Worm (Caenorhabditis elegans) whole organism, L4 larva: ENCODE measurements around the gene M163.1.
A peak's percentile ranks its signal among the peaks of the same experiment; 100 is the strongest.

Source experiments
- D1046.2 ChIP-seq: fragments of 200-800 bp; sonication (Bioruptor generic); IDR thresholded peaks from 2 replicates; pipeline ENCODE4 v1.3.6; 2022; ENCODE audit warnings: missing genetic modification characterization, missing compliant biosample characterization
- F26F4.8 ChIP-seq: fragments of 200-800 bp; sonication (Bioruptor generic); conservative IDR thresholded peaks from 2 replicates; pipeline ENCODE4 v1.3.6; 2022; ENCODE audit warnings: missing genetic modification characterization, missing compliant biosample characterization
- Y5F2A.4 ChIP-seq: fragments of 200-800 bp; sonication (Bioruptor generic); optimal IDR thresholded peaks from 2 replicates; lab custom pipeline; 2018; ENCODE audit warnings: mild to moderate bottlenecking, missing genetic modification characterization, missing compliant biosample characterization
- ZK337.2 ChIP-seq: fragments of 200-800 bp; sonication (Bioruptor generic); IDR thresholded peaks from 2 replicates; pipeline ENCODE4 v1.3.6; 2022; ENCODE audit warnings: missing genetic modification reagents, missing genetic modification characterization, missing compliant biosample characterization
- ZK546.5 ChIP-seq, 2 experiments: sonication (generic microtip); optimal IDR thresholded peaks; 2 replicates each; lab custom pipeline; 2017; ENCODE audit warnings: missing biosample characterization in 2 of 2, missing genetic modification characterization in 2 of 2
- aha-1 ChIP-seq: fragments of 150-350 bp; peaks from one replicate; lab custom pipeline; 2014; ENCODE audit warnings: missing biosample characterization, missing genetic modification characterization
- attf-4 ChIP-seq: sonication (generic microtip); optimal IDR thresholded peaks from 3 replicates; lab custom pipeline; 2017; ENCODE audit warnings: missing biosample characterization, missing genetic modification characterization
- ceh-20 ChIP-seq: fragments of 200-800 bp; sonication (Bioruptor generic); IDR thresholded peaks from 2 replicates; pipeline ENCODE4 v1.3.6; 2022; ENCODE audit warnings: missing genetic modification reagents, missing genetic modification characterization, missing compliant biosample characterization
- ceh-62 ChIP-seq: sonication (generic microtip); optimal IDR thresholded peaks from 2 replicates; lab custom pipeline; 2017; ENCODE audit warnings: missing biosample characterization, missing genetic modification characterization
- cey-2 ChIP-seq: sonication (generic microtip); optimal IDR thresholded peaks from 3 replicates; lab custom pipeline; 2017; ENCODE audit warnings: missing genetic modification characterization, mild to moderate bottlenecking, missing compliant biosample characterization, antibody characterized with exemption, borderline replicate concordance; ENCODE audit not compliant: insufficient read depth
- ctbp-1 ChIP-seq: fragments of 200-800 bp; sonication (Bioruptor generic); IDR thresholded peaks from 2 replicates; pipeline ENCODE4 v1.3.6; 2022; ENCODE audit warnings: missing genetic modification reagents, missing genetic modification characterization, missing compliant biosample characterization
- daf-16 ChIP-seq, 3 experiments: sonication (generic microtip); optimal IDR thresholded peaks; 2 replicates each; lab custom pipeline; 2016 to 2017; ENCODE audit warnings: missing genetic modification characterization in 3 of 3, missing genetic modification reagents in 3 of 3, mild to moderate bottlenecking in 2 of 3, missing compliant biosample characterization in 2 of 3, missing biosample characterization in 1 of 3, moderate library complexity in 1 of 3
- dmd-6 ChIP-seq: fragments of 200-800 bp; sonication (Bioruptor generic); IDR thresholded peaks from 2 replicates; pipeline ENCODE4 v1.3.6; 2022; ENCODE audit warnings: missing genetic modification reagents, missing genetic modification characterization, missing compliant biosample characterization
- dve-1 ChIP-seq: sonication (generic microtip); optimal IDR thresholded peaks from 2 replicates; lab custom pipeline; 2017; ENCODE audit warnings: antibody characterized with exemption, mild to moderate bottlenecking, missing genetic modification characterization, missing compliant biosample characterization; ENCODE audit not compliant: insufficient read depth
- egl-43 ChIP-seq: fragments of 200-800 bp; sonication (Bioruptor generic); IDR thresholded peaks from 2 replicates; pipeline ENCODE4 v1.3.6; 2022; ENCODE audit warnings: missing genetic modification reagents, missing genetic modification characterization, missing compliant biosample characterization
- gei-8 ChIP-seq: fragments of 200-800 bp; sonication (Bioruptor generic); optimal IDR thresholded peaks from 2 replicates; lab custom pipeline; 2018; ENCODE audit warnings: mild to moderate bottlenecking, missing genetic modification characterization, missing compliant biosample characterization
- hif-1 ChIP-seq, 2 experiments: sonication (generic microtip); optimal IDR thresholded peaks; 2 replicates each; lab custom pipeline; 2016 to 2017; ENCODE audit warnings: missing compliant biosample characterization in 2 of 2, missing genetic modification characterization in 2 of 2, missing genetic modification reagents in 2 of 2, missing genotype in 2 of 2, mild to moderate bottlenecking in 1 of 2
- hlh-11 ChIP-seq: fragments of 200-800 bp; sonication (Bioruptor generic); optimal IDR thresholded peaks from 2 replicates; lab custom pipeline; 2018; ENCODE audit warnings: mild to moderate bottlenecking, missing genetic modification characterization, missing compliant biosample characterization
- hlh-30 ChIP-seq: sonication (generic microtip); optimal IDR thresholded peaks from 2 replicates; lab custom pipeline; 2017; ENCODE audit warnings: antibody characterized with exemption, mild to moderate bottlenecking, missing genetic modification characterization, missing compliant biosample characterization; ENCODE audit not compliant: insufficient read depth
- hmg-1.1 ChIP-seq: fragments of 200-800 bp; sonication (Bioruptor generic); IDR thresholded peaks from 2 replicates; pipeline ENCODE4 v1.3.6; 2022; ENCODE audit warnings: missing genetic modification reagents, missing genetic modification characterization, missing compliant biosample characterization
- lim-7 ChIP-seq: fragments of 200-800 bp; sonication (Bioruptor generic); IDR thresholded peaks from 2 replicates; pipeline ENCODE4 v1.3.6; 2022; ENCODE audit warnings: missing genetic modification characterization, missing compliant biosample characterization
- lin-15B ChIP-seq: fragments of 150-350 bp; sonication (generic microtip); optimal IDR thresholded peaks from 3 replicates; lab custom pipeline; 2014; ENCODE audit warnings: missing biosample characterization, missing genetic modification characterization
- mdl-1 ChIP-seq, 2 experiments: fragments of 150-350 bp in 1 of 2; sonication (generic microtip) in 1 of 2; optimal IDR thresholded peaks; 2 replicates each; lab custom pipeline; 2014 to 2017; ENCODE audit warnings: missing biosample characterization in 2 of 2, missing genetic modification characterization in 2 of 2
- mep-1 ChIP-seq: fragments of 150-350 bp; sonication (generic microtip); optimal IDR thresholded peaks from 3 replicates; lab custom pipeline; 2014; ENCODE audit warnings: missing biosample characterization, missing genetic modification characterization
- mes-2 ChIP-seq: sonication (generic microtip); optimal IDR thresholded peaks from 2 replicates; lab custom pipeline; 2016; ENCODE audit warnings: missing genotype, mild to moderate bottlenecking, missing genetic modification characterization, missing compliant biosample characterization; ENCODE audit not compliant: poor library complexity, severe bottlenecking
- mxl-2 ChIP-seq: fragments of 200-800 bp; sonication (Bioruptor generic); conservative IDR thresholded peaks from 2 replicates; pipeline ENCODE4 v1.3.6; 2022; ENCODE audit warnings: missing genetic modification reagents, missing genetic modification characterization, missing compliant biosample characterization
- mxl-3 ChIP-seq: fragments of 200-800 bp; sonication (Bioruptor generic); optimal IDR thresholded peaks from 2 replicates; lab custom pipeline; 2018; ENCODE audit warnings: mild to moderate bottlenecking, missing genetic modification characterization, missing compliant biosample characterization
- nhr-111 ChIP-seq: fragments of 200-800 bp; sonication (Bioruptor generic); optimal IDR thresholded peaks from 2 replicates; lab custom pipeline; 2018; ENCODE audit warnings: mild to moderate bottlenecking, missing genetic modification characterization, missing compliant biosample characterization
- nhr-25 ChIP-seq: sonication (generic microtip); optimal IDR thresholded peaks from 2 replicates; lab custom pipeline; 2017; ENCODE audit warnings: missing genetic modification characterization, mild to moderate bottlenecking, missing compliant biosample characterization, antibody characterized with exemption, moderate library complexity, borderline replicate concordance; ENCODE audit not compliant: insufficient read depth
- nhr-28 ChIP-seq: fragments of 150-350 bp; optimal IDR thresholded peaks from 2 replicates; lab custom pipeline; 2014; ENCODE audit warnings: missing biosample characterization, missing genetic modification characterization
- nhr-41 ChIP-seq: fragments of 200-800 bp; sonication (Bioruptor generic); IDR thresholded peaks from 2 replicates; pipeline ENCODE4 v1.3.6; 2022; ENCODE audit warnings: missing genetic modification reagents, missing genetic modification characterization, missing compliant biosample characterization
- nhr-42 ChIP-seq: fragments of 200-800 bp; sonication (Bioruptor generic); IDR thresholded peaks from 2 replicates; pipeline ENCODE4 v1.3.6; 2022; ENCODE audit warnings: missing genetic modification characterization, missing compliant biosample characterization
- nhr-77 ChIP-seq: fragments of 150-350 bp; optimal IDR thresholded peaks from 2 replicates; lab custom pipeline; 2014; ENCODE audit warnings: missing biosample characterization, missing genetic modification characterization
- pha-4 ChIP-seq, 2 experiments: fragments of 150-350 bp in 1 of 2; fragments of 200-800 bp in 1 of 2; sonication (Bioruptor generic) in 1 of 2; IDR thresholded peaks in 1 of 2; optimal IDR thresholded peaks in 1 of 2; 2 replicates each; pipeline versions ENCODE4 v1.3.6 to Lab custom; 2014 to 2022; ENCODE audit warnings: missing genetic modification characterization in 2 of 2, missing genetic modification reagents in 2 of 2, missing biosample characterization in 1 of 2, missing compliant biosample characterization in 1 of 2
- php-3 ChIP-seq: fragments of 200-800 bp; sonication (Bioruptor generic); IDR thresholded peaks from 2 replicates; pipeline ENCODE4 v1.3.6; 2022; ENCODE audit warnings: missing genetic modification reagents, missing genetic modification characterization, missing compliant biosample characterization
- pqm-1 ChIP-seq: sonication (generic microtip); optimal IDR thresholded peaks from 2 replicates; lab custom pipeline; 2017; ENCODE audit warnings: missing biosample characterization, missing genetic modification characterization
- rbr-2 ChIP-seq: sonication (generic microtip); optimal IDR thresholded peaks from 2 replicates; lab custom pipeline; 2016; ENCODE audit warnings: missing genotype, missing genetic modification characterization, missing compliant biosample characterization
- set-16 ChIP-seq: fragments of 200-800 bp; sonication (Bioruptor generic); IDR thresholded peaks from 2 replicates; pipeline ENCODE4 v1.3.6; 2022; ENCODE audit warnings: missing genetic modification reagents, missing genetic modification characterization, missing compliant biosample characterization
- snpc-4 ChIP-seq: fragments of 150-350 bp; optimal IDR thresholded peaks from 2 replicates; lab custom pipeline; 2014; ENCODE audit warnings: missing biosample characterization, missing genetic modification characterization
- spr-1 ChIP-seq: sonication (generic microtip); optimal IDR thresholded peaks from 2 replicates; lab custom pipeline; 2016; ENCODE audit warnings: mild to moderate bottlenecking, missing genetic modification characterization, missing compliant biosample characterization
- tag-97 ChIP-seq: fragments of 200-800 bp; sonication (Bioruptor generic); IDR thresholded peaks from 2 replicates; pipeline ENCODE4 v1.3.6; 2022; ENCODE audit warnings: missing genetic modification characterization, missing compliant biosample characterization
- tra-1 ChIP-seq: fragments of 200-800 bp; sonication (Bioruptor generic); IDR thresholded peaks from 2 replicates; pipeline ENCODE4 v1.3.6; 2022; ENCODE audit warnings: missing genetic modification reagents, missing genetic modification characterization, missing compliant biosample characterization
- zfp-2 ChIP-seq: sonication (generic microtip); optimal IDR thresholded peaks from 2 replicates; lab custom pipeline; 2016; ENCODE audit warnings: mild to moderate bottlenecking, missing genetic modification characterization, missing compliant biosample characterization

The M163.1 gene

DNA sequence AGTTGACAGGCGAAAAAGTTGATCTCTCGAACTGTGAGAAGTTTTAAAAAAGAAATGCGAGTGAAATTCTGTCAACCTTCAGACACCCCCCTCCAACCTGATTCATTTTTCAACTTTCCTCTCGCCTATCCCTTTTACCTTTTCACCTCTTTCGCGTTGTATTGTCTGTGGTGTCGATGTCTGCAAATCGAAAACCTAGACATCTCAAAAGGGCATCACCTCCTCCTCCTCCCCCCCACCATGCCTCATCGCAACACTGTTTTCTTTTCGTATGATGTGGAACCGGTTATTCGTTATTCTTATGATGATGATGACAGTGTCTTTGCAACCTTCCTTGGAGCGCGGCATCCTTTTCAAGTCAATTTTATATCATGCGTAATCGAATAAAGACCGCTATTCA, 4.4 kb upstream of the M163.1 start (continued):
- TF ChIP-seq mxl-2 (GFP tag; lab: Robert Waterston, UW) (no peak), Y5F2A.4 (GFP tag; lab: Kevin White, UChicago) (no peak), set-16 (GFP tag; lab: Robert Waterston, UW) (0 out of 2 replicates have a peak, but pooled peaks have one; percentile 11), zfp-2 (tag; lab: Kevin White, UChicago) (no peak), hlh-11 (tag; lab: Kevin White, UChicago) (peak; percentile 46), daf-16 (GFP tag; optimal IDR thresholded peaks at IDR 0.05; lab: Kevin White, UChicago) (no peak), daf-16 (tag; optimal IDR thresholded peaks at IDR 0.05; lab: Kevin White, UChicago) (no peak), dmd-6 (peak; percentile 59), mxl-3 (GFP tag; lab: Kevin White, UChicago) (peak; percentile 73), ceh-62 (tag; lab: Kevin White, UChicago) (no peak), hlh-30 (peak; percentile 37)

DNA sequence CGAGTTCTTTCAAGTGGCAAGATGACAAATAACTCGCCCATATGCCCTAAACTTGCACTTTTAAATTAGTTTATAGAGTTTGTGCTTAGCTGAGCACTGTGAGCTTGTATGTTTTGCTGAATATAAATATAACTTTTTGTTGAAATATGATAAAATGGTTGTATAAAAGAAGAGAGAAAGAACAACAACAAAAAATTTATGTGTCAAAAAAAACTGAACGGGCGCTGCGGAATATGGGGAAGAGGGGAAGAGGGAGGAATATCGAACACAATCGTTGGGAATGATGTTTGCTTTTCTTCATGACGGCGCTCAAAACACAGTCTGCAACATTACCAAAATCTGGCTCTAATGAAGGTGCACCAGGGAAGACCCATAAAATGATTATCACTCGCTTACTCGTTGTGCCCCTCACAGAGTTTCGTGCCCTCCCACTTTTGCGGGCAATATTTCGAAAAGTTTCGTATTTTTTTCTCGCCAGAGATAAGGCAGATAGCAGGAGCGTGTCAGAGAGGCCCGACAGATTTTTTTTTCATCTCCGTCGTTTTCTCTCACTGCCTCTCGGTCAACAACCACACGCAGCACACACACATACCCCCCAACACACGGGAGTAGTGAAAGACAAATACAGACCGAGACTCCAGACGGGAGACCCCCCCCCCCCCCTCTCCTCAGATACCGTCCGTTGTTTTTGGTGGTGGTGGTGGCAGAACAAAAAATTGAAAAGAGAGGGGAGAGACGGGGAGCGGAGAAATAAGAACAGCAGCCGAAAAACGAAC, 2.1 kb upstream of the M163.1 start:
- TF ChIP-seq ZK337.2 (GFP tag; lab: Robert Waterston, UW) = 0 out of 2 replicates have a peak, but pooled peaks have one; percentile 28
- TF ChIP-seq php-3 (GFP tag; lab: Robert Waterston, UW) = peak; percentile 41; the same call in 1 of the 2 replicates
- 0 out of 2 replicates have a peak, but pooled peaks have one; percentile 42 for TF ChIP-seq nhr-42 (GFP tag; lab: Robert Waterston, UW)
- peak; percentile 68 for TF ChIP-seq gei-8 (GFP tag; lab: Kevin White, UChicago)
- peak in 1 of 2 experiments; percentile 72 for TF ChIP-seq hif-1 (tag; optimal IDR thresholded peaks at IDR 0.05; lab: Kevin White, UChicago)
- peak; percentile 56 for TF ChIP-seq mes-2 (tag; lab: Kevin White, UChicago)
- 0 out of 2 replicates have a peak, but pooled peaks have one; percentile 45 for TF ChIP-seq lim-7 (GFP tag; lab: Robert Waterston, UW)
- TF ChIP-seq ctbp-1 = 0 out of 2 replicates have a peak, but pooled peaks have one; percentile 32
- peak; percentile 92 for TF ChIP-seq aha-1 (tag; lab: Kevin White, UChicago)
- no peak for TF ChIP-seq nhr-111
- peak; percentile 54 for TF ChIP-seq hmg-1.1
- TF ChIP-seq rbr-2 (tag; lab: Kevin White, UChicago) = peak; percentile 13
- TF ChIP-seq ceh-20 (GFP tag; lab: Robert Waterston, UW) = 0 out of 2 replicates have a peak, but pooled peaks have one; percentile 26
- TF ChIP-seq nhr-28 (tag; lab: Kevin White, UChicago) = peak; percentile 92
- TF ChIP-seq tag-97 (GFP tag; lab: Robert Waterston, UW) = no peak
- TF ChIP-seq dmd-6 = peak; percentile 88
- peak; percentile 31 for TF ChIP-seq cey-2 (tag; lab: Kevin White, UChicago)
- peak; percentile 33 to 81 for TF ChIP-seq mdl-1 (tag; optimal IDR thresholded peaks at IDR 0.05; lab: Kevin White, UChicago)
- TF ChIP-seq nhr-25 (tag; lab: Kevin White, UChicago) = no peak
- peak; percentile 94 for TF ChIP-seq hlh-11 (tag; lab: Kevin White, UChicago)
- TF ChIP-seq snpc-4 = peak; percentile 4
- TF ChIP-seq dve-1 (tag; lab: Kevin White, UChicago) = peak; percentile 82
- no peak for TF ChIP-seq daf-16 (GFP tag; optimal IDR thresholded peaks at IDR 0.05; lab: Kevin White, UChicago)
- peak; percentile 82 for TF ChIP-seq daf-16 (tag; optimal IDR thresholded peaks at IDR 0.05; lab: Kevin White, UChicago)
- no peak; the same call in 1 of the 2 replicates for TF ChIP-seq pha-4 (GFP tag; IDR thresholded peaks at IDR 0.05; lab: Robert Waterston, UW)
- TF ChIP-seq pha-4 (tag; optimal IDR thresholded peaks at IDR 0.05; lab: Kevin White, UChicago) = peak; percentile 11
- no peak for TF ChIP-seq D1046.2
- peak; percentile 55 for TF ChIP-seq mep-1
- no peak for TF ChIP-seq spr-1 (tag; lab: Kevin White, UChicago)
- no peak for TF ChIP-seq ZK546.5 (tag; optimal IDR thresholded peaks at IDR 0.05; lab: Kevin White, UChicago)
- no peak for TF ChIP-seq attf-4 (tag; lab: Kevin White, UChicago)
- peak; percentile 90 for TF ChIP-seq mxl-3 (GFP tag; lab: Kevin White, UChicago)
- no peak for TF ChIP-seq Y5F2A.4 (GFP tag; lab: Kevin White, UChicago)
- peak; percentile 41 for TF ChIP-seq pqm-1
- no peak for TF ChIP-seq F26F4.8 (GFP tag; lab: Robert Waterston, UW)
- peak; percentile 83 for TF ChIP-seq tra-1 (GFP tag; lab: Robert Waterston, UW)
- TF ChIP-seq nhr-41 = peak; percentile 63; the same call in 1 of the 2 replicates
- TF ChIP-seq nhr-77 (tag; lab: Kevin White, UChicago) = peak; percentile 78
- TF ChIP-seq egl-43 (GFP tag; lab: Robert Waterston, UW) = peak; percentile 51; the same call in 1 of the 2 replicates
- no peak for TF ChIP-seq lin-15B
